Fruit fly (Drosophila melanogaster): ENCODE measurements around the gene CG31371.

The CG31371 gene

DNA sequence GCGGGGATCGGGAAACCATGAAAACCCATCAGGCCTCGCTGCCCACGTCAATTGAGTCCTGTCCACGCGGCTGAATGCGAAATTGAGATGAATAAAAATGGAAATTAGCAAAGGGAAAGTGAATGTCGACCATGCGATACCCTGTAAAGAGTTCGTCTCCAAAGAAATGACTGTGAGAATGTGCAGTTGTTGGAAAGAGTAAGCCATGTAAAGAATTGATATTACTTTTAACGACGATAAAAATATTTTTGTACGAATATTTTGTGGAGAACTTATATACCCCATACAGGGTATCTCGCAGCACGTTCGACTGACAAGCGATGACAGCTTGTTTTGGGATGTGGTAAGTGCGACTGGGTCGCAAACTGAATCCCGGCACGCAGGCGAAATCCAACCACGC is 2.1 kb downstream of the CG31371 start (continued):
- TF ChIP-seq vnd (GFP tag; IDR thresholded peaks at IDR 0.05; ENCODE audit: partially characterized antibody) (no peak), Dip3 (GFP tag; optimal IDR thresholded peaks at IDR 0.05) (peak; percentile 7), ken (GFP tag; IDR thresholded peaks at IDR 0.05) (no peak), CG8765 (GFP tag; IDR thresholded peaks at IDR 0.05) (peak; percentile 38; the same call in 1 of the 2 replicates), CG10959 (GFP tag; IDR thresholded peaks at IDR 0.05) (peak; percentile 39; the same call in 1 of the 2 replicates), CG30403 (GFP tag; optimal IDR thresholded peaks at IDR 0.05) (peak; percentile 44), jumu (GFP tag; optimal IDR thresholded peaks at IDR 0.05) (peak; percentile 11), CG34422 (GFP tag; IDR thresholded peaks at IDR 0.05) (0 out of 3 replicates have a peak, but pooled peaks have one; percentile 23), stwl (tag; optimal IDR thresholded peaks at IDR 0.05) (no peak), D19B (GFP tag; optimal IDR thresholded peaks at IDR 0.05) (peak; percentile 65), CG9876 (GFP tag; optimal IDR thresholded peaks at IDR 0.05) (no peak), btn (GFP tag; optimal IDR thresholded peaks at IDR 0.05) (no peak), her (GFP tag; optimal IDR thresholded peaks at IDR 0.05) (no peak), CG14441 (GFP tag; IDR thresholded peaks at IDR 0.05) (peak; percentile 35; the same call in 1 of the 2 replicates), Stat92E (GFP tag; optimal IDR thresholded peaks at IDR 0.05) (no peak), ind (GFP tag; optimal IDR thresholded peaks at IDR 0.05) (peak; percentile 3), CG6254 (GFP tag; optimal IDR thresholded peaks at IDR 0.05) (no peak), Chrac-16 (GFP tag; optimal IDR thresholded peaks at IDR 0.05) (peak; percentile 15), Ets65A (GFP tag) (peak; percentile 93), Sox102F (GFP tag; optimal IDR thresholded peaks at IDR 0.05) (peak; percentile 54), nerfin-2 (GFP tag; IDR thresholded peaks at IDR 0.05; ENCODE audit: partially characterized antibody) (no peak), sob (GFP tag; IDR thresholded peaks at IDR 0.05) (peak; percentile 65; the same call in 1 of the 2 replicates), CG6689 (GFP tag; IDR thresholded peaks at IDR 0.05) (peak; percentile 38; the same call in 1 of the 2 replicates), CG14014 (GFP tag; IDR thresholded peaks at IDR 0.05) (no peak), CG12236 (GFP tag; optimal IDR thresholded peaks at IDR 0.05) (peak; percentile 16), lov (optimal IDR thresholded peaks at IDR 0.05) (no peak), lov (GFP tag; IDR thresholded peaks at IDR 0.05) (peak; percentile 57; the same call in 1 of the 3 replicates), HLH54F (GFP tag; optimal IDR thresholded peaks at IDR 0.05) (no peak), NFAT (GFP tag; IDR thresholded peaks at IDR 0.05) (0 out of 2 replicates have a peak, but pooled peaks have one; percentile 4), lilli (GFP tag; optimal IDR thresholded peaks at IDR 0.05) (no peak), CG1603 (tag; optimal IDR thresholded peaks at IDR 0.05) (no peak), disco-r (GFP tag; optimal IDR thresholded peaks at IDR 0.05) (no peak), HHEX (GFP tag; optimal IDR thresholded peaks at IDR 0.05) (peak; percentile 10), Hsf (GFP tag; optimal IDR thresholded peaks at IDR 0.05) (peak; percentile 47), CG4404 (GFP tag; IDR thresholded peaks at IDR 0.05) (peak; percentile 53; the same call in 1 of the 2 replicates), wdn (GFP tag; IDR thresholded peaks at IDR 0.05) (no peak), pnt (GFP tag; optimal IDR thresholded peaks at IDR 0.05) (peak; percentile 64), CG11093 (GFP tag; IDR thresholded peaks at IDR 0.05) (0 out of 3 replicates have a peak, but pooled peaks have one; percentile 20), Myb (GFP tag; optimal IDR thresholded peaks at IDR 0.05) (peak; percentile 1), sens (GFP tag) (peak; percentile 88), grn (GFP tag; optimal IDR thresholded peaks at IDR 0.05) (no peak), chif (GFP tag; optimal IDR thresholded peaks at IDR 0.05) (peak in 1 of 2 experiments; percentile 41), CG31224 (GFP tag; IDR thresholded peaks at IDR 0.05) (0 out of 2 replicates have a peak, but pooled peaks have one; percentile 24), CHES-1-like (GFP tag; optimal IDR thresholded peaks at IDR 0.05) (no peak), CG2120 (GFP tag; optimal IDR thresholded peaks at IDR 0.05) (peak; percentile 49), CG12104 (GFP tag; optimal IDR thresholded peaks at IDR 0.05) (no peak), mld (GFP tag; IDR thresholded peaks at IDR 0.05; ENCODE audit: partially characterized antibody) (no peak), CG10366 (GFP tag; IDR thresholded peaks at IDR 0.05) (peak; percentile 46), CG3281 (GFP tag; optimal IDR thresholded peaks at IDR 0.05) (no peak), sima (GFP tag; optimal IDR thresholded peaks at IDR 0.05) (no peak), zfh1 (GFP tag; IDR thresholded peaks at IDR 0.05) (peak; percentile 71), fd102C (GFP tag; optimal IDR thresholded peaks at IDR 0.05) (peak; percentile 12)

Measured in whole organism, embryonic.